Worm (Caenorhabditis elegans): Measurements from ENCODE around the gene W08F4.3.
"Not testable (repeated sequence)": the region's sequence is repeated elsewhere in the genome, so short reads cannot be mapped to it uniquely, and the experiment has no call there.

Gene W08F4.3

ce11 chrII:580189-580643 is at the start of gene W08F4.3, which contains the start of gene cdc-37:
TSS of gene W08F4.3 (plus strand) at chrII:580602.
TSS of gene cdc-37 (minus strand) at chrII:580593.
- TF ChIP-seq lsy-12 (tag; optimal IDR thresholded peaks at IDR 0.05) (no peak), hmg-11 (tag; optimal IDR thresholded peaks at IDR 0.05) (peak; percentile 44), lin-15B (tag; optimal IDR thresholded peaks at IDR 0.05) (peak; percentile 16)

- not testable (repeated sequence) for TF ChIP-seq ceh-28 (tag; optimal IDR thresholded peaks at IDR 0.05); ama-1 (optimal IDR thresholded peaks at IDR 0.05); skn-1 (tag; optimal IDR thresholded peaks at IDR 0.05)
Observed at ce11 chrII:535226-535625, 45.2 kb upstream of the W08F4.3 start, which contains the start of gene T27A1.3. TSS of gene T27A1.3 (plus strand) at chrII:535526.

DNA sequence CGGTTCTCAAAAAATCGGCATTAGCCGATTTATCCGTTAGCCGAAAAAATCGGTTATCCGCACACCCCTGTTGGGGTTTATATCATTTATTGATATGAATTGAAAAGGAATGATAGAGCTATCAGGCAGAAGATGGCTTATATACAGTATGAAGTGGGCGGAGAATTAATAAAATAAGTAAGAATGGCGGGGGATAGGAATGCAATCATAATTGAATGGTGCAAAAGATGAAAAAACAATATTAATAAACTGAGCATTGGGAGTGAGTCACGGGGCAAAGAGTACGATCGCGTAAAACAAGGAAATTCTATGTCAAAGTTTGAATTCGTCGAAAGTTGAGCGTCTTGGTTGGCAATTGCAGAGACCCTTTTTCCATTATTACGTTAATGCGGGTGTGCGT is 43.6 kb upstream of the W08F4.3 start, which contains the start of gene T27A1.2:
Gene T27A1.2 (minus strand): TSS at position 101 of the 400 bp plus-strand sequence.
- TF ChIP-seq zag-1 (tag; optimal IDR thresholded peaks at IDR 0.05): no peak
- no peak for TF ChIP-seq R02D3.7 (tag; optimal IDR thresholded peaks at IDR 0.05)
- no peak for TF ChIP-seq mdl-1 (tag; optimal IDR thresholded peaks at IDR 0.05)
- no peak for TF ChIP-seq skn-1 (tag; optimal IDR thresholded peaks at IDR 0.05)
- TF ChIP-seq nhr-11 (tag; optimal IDR thresholded peaks at IDR 0.05): no peak
- TF ChIP-seq ceh-16 (tag; optimal IDR thresholded peaks at IDR 0.05): no peak
- TF ChIP-seq tbx-2 (tag; optimal IDR thresholded peaks at IDR 0.05): no peak

- TF ChIP-seq nhr-76 (tag; optimal IDR thresholded peaks at IDR 0.05): no peak
- TF ChIP-seq nhr-43 (tag; optimal IDR thresholded peaks at IDR 0.05; ENCODE audit: poor library complexity, severe bottlenecking): peak; percentile 58
- TF ChIP-seq nfya-1 (tag; optimal IDR thresholded peaks at IDR 0.05; ENCODE audit: insufficient read depth): peak; percentile 6
- TF ChIP-seq unc-62 (GFP tag; optimal IDR thresholded peaks at IDR 0.05): peak; percentile 5
- peak; percentile 9 for TF ChIP-seq ama-1 (optimal IDR thresholded peaks at IDR 0.05)
- TF ChIP-seq ZK546.5 (tag; optimal IDR thresholded peaks at IDR 0.05): no peak
- peak; percentile 60 for TF ChIP-seq nhr-23 (tag; optimal IDR thresholded peaks at IDR 0.05)
- peak in 1 of 3 experiments; percentile 8 for TF ChIP-seq elt-3 (tag; optimal IDR thresholded peaks at IDR 0.05)
- no peak for TF ChIP-seq fkh-2 (tag; optimal IDR thresholded peaks at IDR 0.05)
Observed at ce11 chrII:542416-542815, 38.0 kb upstream of the W08F4.3 start.

ce11 chrII:546405-546804 is 34.0 kb upstream of the W08F4.3 start, which contains the start of gene mlt-10:
TSS of gene mlt-10 (plus strand) at chrII:546705.
- no peak for TF ChIP-seq nhr-237 (tag; optimal IDR thresholded peaks at IDR 0.05)

ce11 chrII:549501-549900 is 30.9 kb upstream of the W08F4.3 start:
- TF ChIP-seq lin-39 (tag; optimal IDR thresholded peaks at IDR 0.05) (no peak), unc-62 (GFP tag; optimal IDR thresholded peaks at IDR 0.05) (no peak), nhr-43 (tag; optimal IDR thresholded peaks at IDR 0.05; ENCODE audit: poor library complexity, severe bottlenecking) (peak; percentile 74), nhr-23 (tag; optimal IDR thresholded peaks at IDR 0.05) (no peak)

- TF ChIP-seq elt-3 (tag; optimal IDR thresholded peaks at IDR 0.05) (no peak), snpc-4 (tag; optimal IDR thresholded peaks at IDR 0.05) (no peak), lsy-12 (tag; optimal IDR thresholded peaks at IDR 0.05) (peak; percentile 40), ceh-28 (tag; optimal IDR thresholded peaks at IDR 0.05) (no peak), R02D3.7 (tag; optimal IDR thresholded peaks at IDR 0.05) (no peak), ceh-9 (tag; optimal IDR thresholded peaks at IDR 0.05) (no peak), tbx-2 (tag; optimal IDR thresholded peaks at IDR 0.05) (no peak)
Observed at ce11 chrII:551245-551904, 29.0 kb upstream of the W08F4.3 start, which contains the start of gene lips-7. TSS of gene lips-7 (plus strand) at chrII:551854.

ce11 chrII:555371-555770 is 25.0 kb upstream of the W08F4.3 start:
- TF ChIP-seq tbx-2 (tag; optimal IDR thresholded peaks at IDR 0.05) (no peak), ceh-28 (tag; optimal IDR thresholded peaks at IDR 0.05) (peak; percentile 67), pha-4 (tag; optimal IDR thresholded peaks at IDR 0.05) (peak; percentile 44), hmg-11 (tag; optimal IDR thresholded peaks at IDR 0.05) (peak; percentile 30), skn-1 (tag; optimal IDR thresholded peaks at IDR 0.05) (no peak), egl-27 (tag; optimal IDR thresholded peaks at IDR 0.05) (no peak)

Measured in whole organism, L3 larva.